Worm (Caenorhabditis elegans) whole organism, L3 larva: ENCODE measurements around the gene mys-1.
"Not testable (repeated sequence)": the region's sequence is repeated elsewhere in the genome, so short reads cannot be mapped to it uniquely, and the experiment has no call there.

Source experiments
- ZK546.5 ChIP-seq: sonication (generic microtip); optimal IDR thresholded peaks from 2 replicates; lab custom pipeline; 2017; ENCODE audit warnings: missing biosample characterization, missing genetic modification characterization
- ama-1 ChIP-seq: fragments of 150-350 bp; optimal IDR thresholded peaks from 2 replicates; lab custom pipeline; 2018
- ceh-82 ChIP-seq: fragments of 150-350 bp; optimal IDR thresholded peaks from 2 replicates; lab custom pipeline; 2014; ENCODE audit warnings: missing biosample characterization, missing genetic modification characterization
- ceh-9 ChIP-seq: sonication (generic microtip); optimal IDR thresholded peaks from 2 replicates; lab custom pipeline; 2018; ENCODE audit warnings: missing biosample characterization, missing genetic modification characterization
- daf-12 ChIP-seq: fragments of 150-350 bp; optimal IDR thresholded peaks from 2 replicates; lab custom pipeline; 2014; ENCODE audit warnings: missing biosample characterization, missing genetic modification reagents, missing genetic modification characterization
- egl-27 ChIP-seq: sonication (generic microtip); optimal IDR thresholded peaks from 4 replicates; lab custom pipeline; 2017; ENCODE audit warnings: missing biosample characterization, missing genetic modification reagents, missing genetic modification characterization
- egl-5 ChIP-seq: fragments of 150-350 bp; optimal IDR thresholded peaks from 2 replicates; lab custom pipeline; 2017; ENCODE audit warnings: missing biosample characterization, missing genetic modification reagents, missing genetic modification characterization, inconsistent platforms
- elt-2 ChIP-seq: sonication (generic microtip); optimal IDR thresholded peaks from 2 replicates; lab custom pipeline; 2016; ENCODE audit warnings: missing genetic modification reagents, mild to moderate bottlenecking, missing genetic modification characterization, missing compliant biosample characterization
- elt-3 ChIP-seq, 3 experiments: fragments of 150-350 bp in 1 of 3; sonication (generic microtip) in 2 of 3; optimal IDR thresholded peaks; 2 replicates in 2 of 3; 4 replicates in 1 of 3; lab custom pipeline; 2014 to 2017; ENCODE audit warnings: missing biosample characterization in 3 of 3, missing genetic modification characterization in 3 of 3
- eor-1 ChIP-seq, 2 experiments: fragments of 150-350 bp; optimal IDR thresholded peaks; 2 replicates each; lab custom pipeline; 2014 to 2018; ENCODE audit warnings: missing biosample characterization in 2 of 2, missing genetic modification characterization in 2 of 2
- fkh-10 ChIP-seq: sonication (generic microtip); optimal IDR thresholded peaks from 2 replicates; lab custom pipeline; 2017; ENCODE audit warnings: missing biosample characterization, missing genetic modification reagents, missing genetic modification characterization
- fkh-2 ChIP-seq: fragments of 150-350 bp; optimal IDR thresholded peaks from 2 replicates; lab custom pipeline; 2014; ENCODE audit warnings: missing biosample characterization, missing genetic modification reagents, missing genetic modification characterization
- fos-1 ChIP-seq: fragments of 150-350 bp; optimal IDR thresholded peaks from 2 replicates; lab custom pipeline; 2014; ENCODE audit warnings: missing biosample characterization, missing genetic modification characterization
- lin-15B ChIP-seq: fragments of 150-350 bp; optimal IDR thresholded peaks from 2 replicates; lab custom pipeline; 2014; ENCODE audit warnings: missing biosample characterization, missing genetic modification characterization
- lsy-12 ChIP-seq: sonication (generic microtip); optimal IDR thresholded peaks from 2 replicates; lab custom pipeline; 2016; ENCODE audit warnings: mild to moderate bottlenecking, missing genetic modification characterization, missing compliant biosample characterization
- mdl-1 ChIP-seq: fragments of 150-350 bp; optimal IDR thresholded peaks from 2 replicates; lab custom pipeline; 2014; ENCODE audit warnings: missing biosample characterization, missing genetic modification characterization
- nfya-1 ChIP-seq: sonication (generic microtip); optimal IDR thresholded peaks from 2 replicates; lab custom pipeline; 2017; ENCODE audit warnings: missing genetic modification characterization, mild to moderate bottlenecking, missing compliant biosample characterization, antibody characterized with exemption, moderate library complexity; ENCODE audit not compliant: insufficient read depth
- nhr-11 ChIP-seq: fragments of 150-350 bp; optimal IDR thresholded peaks from 2 replicates; lab custom pipeline; 2014; ENCODE audit warnings: missing biosample characterization, missing genetic modification characterization
- nhr-23 ChIP-seq: fragments of 150-350 bp; optimal IDR thresholded peaks from 2 replicates; lab custom pipeline; 2014; ENCODE audit warnings: missing biosample characterization, missing genetic modification reagents, missing genetic modification characterization
- nhr-237 ChIP-seq: fragments of 150-350 bp; optimal IDR thresholded peaks from 2 replicates; lab custom pipeline; 2014; ENCODE audit warnings: missing biosample characterization, missing genetic modification characterization
- nhr-28 ChIP-seq: fragments of 150-350 bp; optimal IDR thresholded peaks from 2 replicates; lab custom pipeline; 2014; ENCODE audit warnings: missing biosample characterization, missing genetic modification characterization
- nhr-43 ChIP-seq: sonication (generic microtip); optimal IDR thresholded peaks from 2 replicates; lab custom pipeline; 2016; ENCODE audit warnings: mild to moderate bottlenecking, missing genetic modification characterization, missing compliant biosample characterization; ENCODE audit not compliant: poor library complexity, severe bottlenecking
- nhr-67 ChIP-seq: fragments of 150-350 bp; optimal IDR thresholded peaks from 2 replicates; lab custom pipeline; 2014; ENCODE audit warnings: missing biosample characterization, missing genetic modification characterization
- nhr-76 ChIP-seq: fragments of 150-350 bp; sonication (generic microtip); optimal IDR thresholded peaks from 5 replicates; lab custom pipeline; 2014; ENCODE audit warnings: missing biosample characterization, missing genetic modification characterization
- pqm-1 ChIP-seq: fragments of 150-350 bp; optimal IDR thresholded peaks from 2 replicates; lab custom pipeline; 2017; ENCODE audit warnings: missing biosample characterization, missing genetic modification characterization, inconsistent platforms
- sea-2 ChIP-seq: fragments of 150-350 bp; sonication (generic microtip); optimal IDR thresholded peaks from 4 replicates; lab custom pipeline; 2014; ENCODE audit warnings: missing biosample characterization, missing genetic modification reagents, missing genetic modification characterization
- skn-1 ChIP-seq: fragments of 150-350 bp; optimal IDR thresholded peaks from 2 replicates; lab custom pipeline; 2014; ENCODE audit warnings: missing biosample characterization, missing genetic modification characterization
- snpc-4 ChIP-seq: fragments of 150-350 bp; optimal IDR thresholded peaks from 2 replicates; lab custom pipeline; 2014; ENCODE audit warnings: missing biosample characterization, missing genetic modification characterization
- tbx-2 ChIP-seq: sonication (generic microtip); optimal IDR thresholded peaks from 2 replicates; lab custom pipeline; 2016; ENCODE audit warnings: mild to moderate bottlenecking, missing genetic modification characterization, missing compliant biosample characterization
- unc-62 ChIP-seq: fragments of 150-350 bp; sonication (generic microtip); optimal IDR thresholded peaks from 4 replicates; lab custom pipeline; 2014; ENCODE audit warnings: missing biosample characterization, missing genetic modification reagents, missing genetic modification characterization
- zag-1 ChIP-seq: fragments of 150-350 bp; optimal IDR thresholded peaks from 2 replicates; lab custom pipeline; 2014; ENCODE audit warnings: missing biosample characterization, missing genetic modification characterization
- ztf-4 ChIP-seq: fragments of 150-350 bp; optimal IDR thresholded peaks from 2 replicates; lab custom pipeline; 2014; ENCODE audit warnings: missing biosample characterization, missing genetic modification characterization

mys-1 gene

DNA sequence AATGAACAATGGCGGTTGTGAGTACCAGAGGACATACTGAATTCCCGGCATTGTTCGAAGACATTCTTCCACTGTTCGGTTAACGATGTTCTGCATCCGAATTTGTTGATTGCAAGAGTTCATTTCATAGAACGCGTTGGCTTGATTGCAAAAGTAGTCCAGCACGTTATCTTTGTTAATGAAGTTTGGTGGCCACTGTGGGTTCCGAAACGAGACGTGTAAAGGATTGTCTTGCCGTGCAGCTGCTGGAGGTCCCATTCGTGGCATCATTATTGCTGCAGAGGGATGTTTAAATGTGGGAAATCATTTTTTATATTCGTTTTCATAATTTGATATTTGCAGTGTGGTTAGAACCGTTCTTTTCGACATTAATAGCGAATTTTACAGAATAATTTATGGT is 25.1 kb downstream of the mys-1 start, which contains the start of gene mdt-6:
Gene mdt-6 (minus strand): TSS at position 275 of the 400 bp plus-strand sequence.
- TF ChIP-seq sea-2 (GFP tag; lab: Kevin White, UChicago) (no peak), ama-1 (lab: Kevin White, UChicago) (peak; percentile 51), nhr-28 (tag; lab: Kevin White, UChicago) (no peak), mdl-1 (tag; lab: Kevin White, UChicago) (no peak)

ce11 chrV:7057795-7058194 is 26.7 kb downstream of the mys-1 start, which contains the start of gene Y57E12AL.2:
TSS of gene Y57E12AL.2 (plus strand) at chrV:7058095.
- TF ChIP-seq nhr-237, lin-15B, egl-27 (tag; lab: Kevin White, UChicago): not testable (repeated sequence)

- no peak for TF ChIP-seq egl-5 (tag; lab: Kevin White, UChicago)
- TF ChIP-seq nfya-1, result no peak
- no peak for TF ChIP-seq elt-3 (tag; optimal IDR thresholded peaks at IDR 0.05; lab: Kevin White, UChicago)
- no peak for TF ChIP-seq snpc-4
Observed at ce11 chrV:7054598-7054997, 29.9 kb downstream of the mys-1 start, which contains the start of gene spig-8. TSS of gene spig-8 (plus strand) at chrV:7054898.

DNA sequence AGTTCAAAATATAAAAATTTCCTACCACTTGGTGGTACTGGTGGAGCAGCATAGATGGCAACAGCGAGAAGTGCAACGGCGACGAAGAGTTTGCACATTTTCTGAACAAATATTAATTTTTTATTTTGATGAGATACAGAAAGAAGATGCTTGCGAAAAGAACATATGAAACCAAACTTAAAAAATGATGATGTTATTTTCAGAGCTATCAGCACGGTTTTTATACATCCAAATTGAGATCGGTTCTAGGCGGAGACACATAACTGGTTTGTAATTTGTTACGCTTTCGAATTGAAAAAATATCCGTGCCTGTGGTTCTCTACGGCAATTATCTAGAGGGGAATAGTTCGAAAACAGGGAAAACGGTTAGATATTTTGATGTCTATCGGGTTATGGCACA is 31.4 kb downstream of the mys-1 start, which contains the start of gene txt-17:
Gene txt-17 (minus strand): TSS at position 101 of the 400 bp plus-strand sequence.
- TF ChIP-seq tbx-2 (no peak), ZK546.5 (tag; lab: Kevin White, UChicago) (no peak), eor-1 (tag; optimal IDR thresholded peaks at IDR 0.05; lab: Kevin White, UChicago) (no peak), skn-1 (tag; lab: Kevin White, UChicago) (no peak), lin-15B (tag; lab: Kevin White, UChicago) (no peak), fkh-10 (GFP tag; lab: Kevin White, UChicago) (no peak), egl-5 (tag; lab: Kevin White, UChicago) (no peak), lsy-12 (tag; lab: Kevin White, UChicago) (no peak), elt-3 (tag; optimal IDR thresholded peaks at IDR 0.05; lab: Kevin White, UChicago) (no peak), elt-2 (tag; lab: Kevin White, UChicago) (no peak), ceh-9 (tag; lab: Kevin White, UChicago) (no peak), unc-62 (GFP tag; lab: Kevin White, UChicago) (no peak), nhr-23 (no peak), pqm-1 (tag; lab: Kevin White, UChicago) (no peak), zag-1 (tag; lab: Kevin White, UChicago) (no peak)

DNA sequence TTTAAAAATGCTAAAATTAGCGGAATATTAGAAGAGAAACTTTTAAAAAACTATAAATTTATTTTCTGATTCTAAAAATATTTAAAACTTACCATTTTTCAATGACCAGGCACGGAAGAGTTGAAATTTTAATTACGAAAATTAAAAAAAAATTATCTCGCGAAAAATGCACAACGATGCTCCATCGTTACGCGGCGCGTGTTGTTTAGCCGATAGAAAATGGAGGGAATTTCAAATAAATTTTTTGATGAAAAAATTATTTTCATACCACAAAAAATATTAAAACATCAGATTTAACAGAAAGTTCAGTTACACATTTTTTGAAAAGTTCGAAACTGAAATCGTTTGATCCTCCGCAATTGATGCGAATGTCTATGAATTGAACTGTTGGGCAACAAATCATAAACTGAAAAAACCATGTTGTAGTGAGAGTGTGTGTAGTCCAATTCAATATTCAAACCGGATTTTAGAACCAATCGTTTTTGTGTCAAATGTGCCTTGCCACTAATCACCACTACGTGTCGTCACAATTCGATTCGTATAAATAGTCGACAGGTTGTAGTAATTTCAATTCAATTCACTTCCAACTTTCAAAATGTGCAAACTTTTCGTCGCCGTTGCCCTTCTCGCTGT is 33.2 kb downstream of the mys-1 start, which contains the start of the genes tofu-2 and spig-1:
Gene tofu-2 (minus strand): TSS at position 116 of the 633 bp plus-strand sequence.
Gene spig-1 (plus strand): TSS at position 583 of the 633 bp plus-strand sequence.
- TF ChIP-seq zag-1 (tag; lab: Kevin White, UChicago) (no peak), nhr-76 (tag; lab: Kevin White, UChicago) (no peak), ceh-9 (tag; lab: Kevin White, UChicago) (no peak), nhr-23 (no peak), nfya-1 (no peak), daf-12 (tag; lab: Kevin White, UChicago) (no peak), fkh-2 (tag; lab: Kevin White, UChicago) (no peak), fkh-10 (GFP tag; lab: Kevin White, UChicago) (no peak), ceh-82 (no peak), elt-2 (tag; lab: Kevin White, UChicago) (no peak), nhr-43 (no peak), nhr-67 (tag; lab: Kevin White, UChicago) (no peak), fos-1 (tag; lab: Kevin White, UChicago) (no peak), ztf-4 (no peak), nhr-11 (no peak)
